Fruit fly (Drosophila melanogaster): ENCODE measurements around the gene Recs1.
A peak's percentile ranks its signal among the peaks of the same experiment; 100 is the strongest.

Recs1 gene

DNA sequence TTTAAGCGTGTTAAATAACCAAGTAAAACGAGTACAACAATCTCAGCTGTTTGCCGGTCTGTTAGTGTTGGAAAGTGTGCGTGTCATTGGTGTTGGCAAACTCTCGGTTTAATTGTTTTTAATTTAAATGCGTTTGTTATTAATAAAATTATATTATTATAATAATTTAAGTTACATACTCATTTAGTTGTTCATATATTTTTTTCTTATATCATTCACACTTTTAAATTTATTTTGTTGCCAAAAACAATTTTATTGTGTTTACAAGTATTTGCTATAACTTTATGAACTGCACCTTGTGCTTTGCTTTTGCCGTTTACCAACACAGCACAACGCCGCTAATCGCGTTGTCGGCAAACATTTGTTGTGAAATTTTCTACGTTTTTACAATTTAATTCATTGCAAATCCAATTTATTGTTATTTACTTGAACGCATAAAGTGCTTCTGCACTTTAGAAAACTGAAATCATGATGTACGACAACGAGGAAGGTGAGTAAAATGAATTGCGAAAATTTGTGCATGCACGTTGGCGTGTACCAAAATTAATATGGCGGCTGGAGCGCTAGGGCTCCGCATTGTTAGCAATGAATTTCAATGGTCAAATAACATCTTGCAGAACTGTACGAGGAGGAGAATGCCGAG, 28.0 kb downstream of the Recs1 start, which contains the start of the genes 140up and Polr2B (continued):
- TF ChIP-seq Dref (GFP tag; IDR thresholded peaks at IDR 0.05) (peak; percentile 31; the same call in 1 of the 2 replicates), Hmx (GFP tag; optimal IDR thresholded peaks at IDR 0.05) (peak; percentile 26), ftz-f1 (GFP tag; optimal IDR thresholded peaks at IDR 0.05) (peak; percentile 18), CG7963 (GFP tag; IDR thresholded peaks at IDR 0.05; ENCODE audit: partially characterized antibody) (no peak), trh (GFP tag; optimal IDR thresholded peaks at IDR 0.05) (peak; percentile 84), CG12155 (GFP tag; optimal IDR thresholded peaks at IDR 0.05) (peak; percentile 94), Camta (GFP tag; optimal IDR thresholded peaks at IDR 0.05) (peak; percentile 70), CG12942 (GFP tag; optimal IDR thresholded peaks at IDR 0.05) (peak; percentile 94), Opbp (GFP tag; IDR thresholded peaks at IDR 0.05; ENCODE audit: partially characterized antibody) (no peak), B-H1 (GFP tag; IDR thresholded peaks at IDR 0.05) (peak; percentile 87), bowl (GFP tag; IDR thresholded peaks at IDR 0.05) (peak; percentile 72; the same call in 1 of the 2 replicates), tx (GFP tag; optimal IDR thresholded peaks at IDR 0.05) (peak; percentile 71), Chrac-16 (GFP tag; optimal IDR thresholded peaks at IDR 0.05) (peak; percentile 95), CG8388 (GFP tag; optimal IDR thresholded peaks at IDR 0.05) (peak; percentile 89), schlank (tag; optimal IDR thresholded peaks at IDR 0.05) (peak; percentile 74), Spps (tag; optimal IDR thresholded peaks at IDR 0.05) (peak; percentile 84), Atf-2 (GFP tag; optimal IDR thresholded peaks at IDR 0.05) (peak; percentile 36), al (GFP tag; IDR thresholded peaks at IDR 0.05) (peak; percentile 90), Taf1 (GFP tag; IDR thresholded peaks at IDR 0.05) (peak; percentile 87), Nf-YC (tag; optimal IDR thresholded peaks at IDR 0.05) (peak; percentile 86), sens-2 (GFP tag; IDR thresholded peaks at IDR 0.05) (0 out of 2 replicates have a peak, but pooled peaks have one; percentile 36), pb (GFP tag; optimal IDR thresholded peaks at IDR 0.05) (peak; percentile 42), maf-S (GFP tag; optimal IDR thresholded peaks at IDR 0.05) (peak; percentile 75), CG5953 (GFP tag; IDR thresholded peaks at IDR 0.05) (peak; percentile 59), sna (GFP tag; IDR thresholded peaks at IDR 0.05; ENCODE audit: partially characterized antibody) (no peak), CG9609 (GFP tag; optimal IDR thresholded peaks at IDR 0.05) (peak; percentile 79), CG8359 (GFP tag; optimal IDR thresholded peaks at IDR 0.05; ENCODE audit: borderline replicate concordance) (peak; percentile 66), Fer1 (GFP tag; optimal IDR thresholded peaks at IDR 0.05) (peak; percentile 90), ash1 (GFP tag; optimal IDR thresholded peaks at IDR 0.05) (no peak), Rfx (GFP tag; IDR thresholded peaks at IDR 0.05) (peak; percentile 96), CG33557 (GFP tag; optimal IDR thresholded peaks at IDR 0.05) (peak; percentile 93), insv (GFP tag; optimal IDR thresholded peaks at IDR 0.05) (peak in 1 of 2 experiments; percentile 69), CG15011 (GFP tag; optimal IDR thresholded peaks at IDR 0.05) (peak; percentile 84), bigmax (GFP tag; optimal IDR thresholded peaks at IDR 0.05) (peak; percentile 3), Bgb (GFP tag; IDR thresholded peaks at IDR 0.05; ENCODE audit: partially characterized antibody) (no peak), CG11560 (tag; IDR thresholded peaks at IDR 0.05) (peak; percentile 83), CG6175 (GFP tag; IDR thresholded peaks at IDR 0.05) (peak; percentile 85), CG4282 (GFP tag; optimal IDR thresholded peaks at IDR 0.05) (peak; percentile 46), gsb-n (tag; optimal IDR thresholded peaks at IDR 0.05) (peak; percentile 92), ara (GFP tag; IDR thresholded peaks at IDR 0.05) (peak; percentile 91), CG33213 (GFP tag; optimal IDR thresholded peaks at IDR 0.05) (peak; percentile 70), CG3407 (GFP tag; optimal IDR thresholded peaks at IDR 0.05) (peak; percentile 86), CG18262 (tag; optimal IDR thresholded peaks at IDR 0.05) (peak; percentile 92), slp2 (GFP tag; optimal IDR thresholded peaks at IDR 0.05) (peak; percentile 29), luna (GFP tag; optimal IDR thresholded peaks at IDR 0.05) (no peak), Dfd (GFP tag; optimal IDR thresholded peaks at IDR 0.05) (no peak), CG18599 (GFP tag; optimal IDR thresholded peaks at IDR 0.05) (peak; percentile 95), CG6765 (GFP tag; optimal IDR thresholded peaks at IDR 0.05) (peak; percentile 83), fu2 (GFP tag; optimal IDR thresholded peaks at IDR 0.05) (peak; percentile 73), hb (GFP tag; IDR thresholded peaks at IDR 0.05; ENCODE audit: partially characterized antibody) (no peak)

Measured in whole organism, embryonic.